Worm (Caenorhabditis elegans): ENCODE data around the gene hsp-60.

DNA sequence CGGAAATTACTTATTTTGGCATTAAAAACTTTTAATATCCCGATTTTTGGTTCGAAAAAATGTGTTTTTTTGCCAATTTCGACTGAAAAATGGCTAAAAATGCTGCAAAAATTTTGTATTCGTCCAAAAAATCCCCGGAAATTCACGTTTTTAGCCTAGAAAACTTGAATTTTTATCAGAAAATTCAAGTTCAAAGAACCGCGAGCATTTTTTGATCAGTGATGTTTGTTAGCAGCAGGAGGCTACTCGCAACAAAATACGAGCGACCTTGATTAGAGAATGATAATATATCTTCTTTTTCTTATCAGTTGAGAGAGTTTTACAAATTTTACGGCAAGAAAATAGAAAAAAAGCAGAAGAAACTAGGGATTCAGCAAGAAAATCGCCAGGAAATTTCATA, 2.8 kb downstream of the hsp-60 start:
- no peak for TF ChIP-seq snpc-4 (tag; optimal IDR thresholded peaks at IDR 0.05)
- no peak for TF ChIP-seq fkh-10 (GFP tag; optimal IDR thresholded peaks at IDR 0.05)
- no peak for TF ChIP-seq nhr-11 (tag; optimal IDR thresholded peaks at IDR 0.05)
- no peak for TF ChIP-seq nhr-12 (tag; optimal IDR thresholded peaks at IDR 0.05)
- no peak for TF ChIP-seq zag-1 (tag; optimal IDR thresholded peaks at IDR 0.05)
- no peak for TF ChIP-seq lin-15B (tag; optimal IDR thresholded peaks at IDR 0.05)
- no peak for TF ChIP-seq tbx-2 (tag; optimal IDR thresholded peaks at IDR 0.05)
- no peak for TF ChIP-seq pha-4 (tag; optimal IDR thresholded peaks at IDR 0.05)
- no peak for TF ChIP-seq unc-62 (GFP tag; optimal IDR thresholded peaks at IDR 0.05)
- no peak for TF ChIP-seq ama-1 (optimal IDR thresholded peaks at IDR 0.05)
- no peak for TF ChIP-seq ztf-4 (tag; optimal IDR thresholded peaks at IDR 0.05)

All from whole organism, L3 larva.